Worm (Caenorhabditis elegans): ENCODE measurements around the gene R144.13.

DNA sequence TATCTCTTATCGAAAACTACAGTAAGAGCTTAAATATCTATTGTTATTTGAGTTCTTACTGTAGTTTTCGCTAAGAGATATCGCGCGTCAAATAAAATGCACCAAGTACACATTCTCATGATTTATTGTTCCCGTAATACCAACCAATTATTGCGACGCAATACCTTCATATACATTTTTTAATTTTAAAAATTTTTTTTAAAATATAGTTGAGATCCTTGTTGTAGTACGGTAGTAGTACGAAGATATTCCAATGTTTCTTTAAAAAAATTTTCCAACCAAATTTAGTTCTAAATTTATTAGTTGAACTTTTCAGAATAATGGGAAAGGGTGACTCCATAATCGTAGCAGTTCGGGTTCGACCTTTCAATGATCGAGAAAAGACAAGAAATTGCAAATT lies 7.6 kb downstream of the R144.13 start, which contains the start of gene klp-6:
- TF ChIP-seq him-1 (tag; optimal IDR thresholded peaks at IDR 0.05) (no peak), dao-5 (tag; optimal IDR thresholded peaks at IDR 0.05) (no peak), W03F9.2 (tag; optimal IDR thresholded peaks at IDR 0.05) (no peak)

Measured in whole organism, L4/young adult.